Worm (Caenorhabditis elegans) whole organism, L4 larva: Measurements from ENCODE around the gene lir-3.

Experiments
- F10B5.3 ChIP-seq: sonication (generic microtip); optimal IDR thresholded peaks from 2 replicates; lab custom pipeline; 2016; ENCODE audit warnings: mild to moderate bottlenecking, missing genetic modification characterization, missing compliant biosample characterization
- F26F4.8 ChIP-seq: fragments of 200-800 bp; sonication (Bioruptor generic); conservative IDR thresholded peaks from 2 replicates; pipeline ENCODE4 v1.3.6; 2022; ENCODE audit warnings: missing genetic modification characterization, missing compliant biosample characterization
- F37D6.2 ChIP-seq: sonication (generic microtip); optimal IDR thresholded peaks from 2 replicates; lab custom pipeline; 2016; ENCODE audit warnings: mild to moderate bottlenecking, missing genetic modification characterization, missing compliant biosample characterization
- F44E2.7 ChIP-seq: fragments of 200-800 bp; sonication (Bioruptor generic); IDR thresholded peaks from 2 replicates; pipeline ENCODE4 v2.1.2; 2022; ENCODE audit warnings: missing genetic modification characterization, missing compliant biosample characterization
- R02D3.7 ChIP-seq: fragments of 150-350 bp; sonication (generic microtip); optimal IDR thresholded peaks from 3 replicates; lab custom pipeline; 2014; ENCODE audit warnings: missing biosample characterization, missing genetic modification characterization
- T20F7.1 ChIP-seq: fragments of 200-800 bp; sonication (Bioruptor generic); optimal IDR thresholded peaks from 2 replicates; lab custom pipeline; 2018; ENCODE audit warnings: mild to moderate bottlenecking, missing genetic modification characterization, missing compliant biosample characterization
- Y5F2A.4 ChIP-seq: fragments of 200-800 bp; sonication (Bioruptor generic); optimal IDR thresholded peaks from 2 replicates; lab custom pipeline; 2018; ENCODE audit warnings: mild to moderate bottlenecking, missing genetic modification characterization, missing compliant biosample characterization
- Y75B8A.6 ChIP-seq: fragments of 200-800 bp; sonication (Bioruptor generic); IDR thresholded peaks from 2 replicates; pipeline ENCODE4 v1.3.6; 2022; ENCODE audit warnings: missing genetic modification reagents, missing genetic modification characterization, missing compliant biosample characterization
- ZK337.2 ChIP-seq: fragments of 200-800 bp; sonication (Bioruptor generic); IDR thresholded peaks from 2 replicates; pipeline ENCODE4 v1.3.6; 2022; ENCODE audit warnings: missing genetic modification reagents, missing genetic modification characterization, missing compliant biosample characterization
- aha-1 ChIP-seq: fragments of 150-350 bp; peaks from one replicate; lab custom pipeline; 2014; ENCODE audit warnings: missing biosample characterization, missing genetic modification characterization
- aly-2 ChIP-seq: sonication (generic microtip); optimal IDR thresholded peaks from 2 replicates; lab custom pipeline; 2018; ENCODE audit warnings: missing biosample characterization, missing genetic modification characterization
- ama-1 ChIP-seq: fragments of 150-350 bp; optimal IDR thresholded peaks from 2 replicates; lab custom pipeline; 2014; ENCODE audit warnings: inconsistent platforms, mixed read lengths
- ceh-20 ChIP-seq: fragments of 200-800 bp; sonication (Bioruptor generic); IDR thresholded peaks from 2 replicates; pipeline ENCODE4 v1.3.6; 2022; ENCODE audit warnings: missing genetic modification reagents, missing genetic modification characterization, missing compliant biosample characterization
- ceh-28 ChIP-seq: fragments of 150-350 bp; optimal IDR thresholded peaks from 2 replicates; lab custom pipeline; 2014; ENCODE audit warnings: missing biosample characterization, missing genetic modification reagents, missing genetic modification characterization
- ceh-62 ChIP-seq: sonication (generic microtip); optimal IDR thresholded peaks from 2 replicates; lab custom pipeline; 2017; ENCODE audit warnings: missing biosample characterization, missing genetic modification characterization
- ctbp-1 ChIP-seq: fragments of 200-800 bp; sonication (Bioruptor generic); IDR thresholded peaks from 2 replicates; pipeline ENCODE4 v1.3.6; 2022; ENCODE audit warnings: missing genetic modification reagents, missing genetic modification characterization, missing compliant biosample characterization
- daf-19 ChIP-seq: fragments of 200-800 bp; sonication (Bioruptor generic); conservative IDR thresholded peaks from 2 replicates; pipeline ENCODE4 v1.3.6; 2022; ENCODE audit warnings: missing genetic modification characterization, missing compliant biosample characterization
- dmd-6 ChIP-seq: fragments of 200-800 bp; sonication (Bioruptor generic); IDR thresholded peaks from 2 replicates; pipeline ENCODE4 v1.3.6; 2022; ENCODE audit warnings: missing genetic modification reagents, missing genetic modification characterization, missing compliant biosample characterization
- dmd-8 ChIP-seq: fragments of 200-800 bp; sonication (Bioruptor generic); IDR thresholded peaks from 2 replicates; pipeline ENCODE4 v1.3.6; 2022; ENCODE audit warnings: missing genetic modification characterization, missing compliant biosample characterization
- dve-1 ChIP-seq: sonication (generic microtip); optimal IDR thresholded peaks from 2 replicates; lab custom pipeline; 2017; ENCODE audit warnings: antibody characterized with exemption, mild to moderate bottlenecking, missing genetic modification characterization, missing compliant biosample characterization; ENCODE audit not compliant: insufficient read depth
- egl-27 ChIP-seq: sonication (generic microtip); optimal IDR thresholded peaks from 3 replicates; lab custom pipeline; 2017; ENCODE audit warnings: missing biosample characterization, missing genetic modification reagents, missing genetic modification characterization
- hif-1 ChIP-seq, 2 experiments: sonication (generic microtip); optimal IDR thresholded peaks; 2 replicates each; lab custom pipeline; 2016 to 2017; ENCODE audit warnings: missing compliant biosample characterization in 2 of 2, missing genetic modification characterization in 2 of 2, missing genetic modification reagents in 2 of 2, missing genotype in 2 of 2, mild to moderate bottlenecking in 1 of 2
- hlh-30 ChIP-seq: sonication (generic microtip); optimal IDR thresholded peaks from 2 replicates; lab custom pipeline; 2017; ENCODE audit warnings: antibody characterized with exemption, mild to moderate bottlenecking, missing genetic modification characterization, missing compliant biosample characterization; ENCODE audit not compliant: insufficient read depth
- hmg-1.1 ChIP-seq: fragments of 200-800 bp; sonication (Bioruptor generic); IDR thresholded peaks from 2 replicates; pipeline ENCODE4 v1.3.6; 2022; ENCODE audit warnings: missing genetic modification reagents, missing genetic modification characterization, missing compliant biosample characterization
- lin-1 ChIP-seq: fragments of 200-800 bp; sonication (Bioruptor generic); IDR thresholded peaks from 2 replicates; pipeline ENCODE4 v1.3.6; 2022; ENCODE audit warnings: missing genetic modification reagents, missing genetic modification characterization, missing compliant biosample characterization
- lin-38 ChIP-seq: fragments of 200-800 bp; sonication (Bioruptor generic); IDR thresholded peaks from 2 replicates; pipeline ENCODE4 v1.3.6; 2022; ENCODE audit warnings: missing genetic modification reagents, missing genetic modification characterization, missing compliant biosample characterization
- lir-3 ChIP-seq: sonication (generic microtip); optimal IDR thresholded peaks from 2 replicates; lab custom pipeline; 2016; ENCODE audit warnings: mild to moderate bottlenecking, missing genetic modification characterization, missing compliant biosample characterization
- mep-1 ChIP-seq: fragments of 150-350 bp; sonication (generic microtip); optimal IDR thresholded peaks from 3 replicates; lab custom pipeline; 2014; ENCODE audit warnings: missing biosample characterization, missing genetic modification characterization
- mxl-2 ChIP-seq: fragments of 200-800 bp; sonication (Bioruptor generic); conservative IDR thresholded peaks from 2 replicates; pipeline ENCODE4 v1.3.6; 2022; ENCODE audit warnings: missing genetic modification reagents, missing genetic modification characterization, missing compliant biosample characterization
- mxl-3 ChIP-seq: fragments of 200-800 bp; sonication (Bioruptor generic); optimal IDR thresholded peaks from 2 replicates; lab custom pipeline; 2018; ENCODE audit warnings: mild to moderate bottlenecking, missing genetic modification characterization, missing compliant biosample characterization
- nhr-10 ChIP-seq: fragments of 150-350 bp; optimal IDR thresholded peaks from 2 replicates; lab custom pipeline; 2014; ENCODE audit warnings: missing biosample characterization, missing genetic modification characterization
- nhr-102 ChIP-seq: sonication (generic microtip); optimal IDR thresholded peaks from 2 replicates; lab custom pipeline; 2016; ENCODE audit warnings: mild to moderate bottlenecking, missing genetic modification characterization, moderate library complexity, missing compliant biosample characterization
- nhr-25 ChIP-seq: sonication (generic microtip); optimal IDR thresholded peaks from 2 replicates; lab custom pipeline; 2017; ENCODE audit warnings: missing genetic modification characterization, mild to moderate bottlenecking, missing compliant biosample characterization, antibody characterized with exemption, moderate library complexity, borderline replicate concordance; ENCODE audit not compliant: insufficient read depth
- nhr-28 ChIP-seq: fragments of 150-350 bp; optimal IDR thresholded peaks from 2 replicates; lab custom pipeline; 2014; ENCODE audit warnings: missing biosample characterization, missing genetic modification characterization
- nhr-6 ChIP-seq: fragments of 150-350 bp; optimal IDR thresholded peaks from 2 replicates; lab custom pipeline; 2014; ENCODE audit warnings: missing biosample characterization, missing genetic modification characterization
- nhr-76 ChIP-seq: fragments of 150-350 bp; optimal IDR thresholded peaks from 2 replicates; lab custom pipeline; 2014; ENCODE audit warnings: missing biosample characterization, missing genetic modification characterization
- nhr-77 ChIP-seq: fragments of 150-350 bp; optimal IDR thresholded peaks from 2 replicates; lab custom pipeline; 2014; ENCODE audit warnings: missing biosample characterization, missing genetic modification characterization
- pha-4 ChIP-seq, 2 experiments: fragments of 150-350 bp in 1 of 2; fragments of 200-800 bp in 1 of 2; sonication (Bioruptor generic) in 1 of 2; IDR thresholded peaks in 1 of 2; optimal IDR thresholded peaks in 1 of 2; 2 replicates each; pipeline versions ENCODE4 v1.3.6 to Lab custom; 2014 to 2022; ENCODE audit warnings: missing genetic modification characterization in 2 of 2, missing genetic modification reagents in 2 of 2, missing biosample characterization in 1 of 2, missing compliant biosample characterization in 1 of 2
- rbr-2 ChIP-seq: sonication (generic microtip); optimal IDR thresholded peaks from 2 replicates; lab custom pipeline; 2016; ENCODE audit warnings: missing genotype, missing genetic modification characterization, missing compliant biosample characterization
- saeg-2 ChIP-seq: fragments of 200-800 bp; sonication (Bioruptor generic); IDR thresholded peaks from 2 replicates; pipeline ENCODE4 v1.3.6; 2022; ENCODE audit warnings: missing genetic modification reagents, missing genetic modification characterization, missing compliant biosample characterization
- snpc-1.2 ChIP-seq: fragments of 200-800 bp; sonication (Bioruptor generic); IDR thresholded peaks from 2 replicates; pipeline ENCODE4 v1.3.6; 2022; ENCODE audit warnings: missing genetic modification reagents, missing genetic modification characterization, missing compliant biosample characterization
- snpc-4 ChIP-seq: fragments of 150-350 bp; optimal IDR thresholded peaks from 2 replicates; lab custom pipeline; 2014; ENCODE audit warnings: missing biosample characterization, missing genetic modification characterization
- spr-1 ChIP-seq: sonication (generic microtip); optimal IDR thresholded peaks from 2 replicates; lab custom pipeline; 2016; ENCODE audit warnings: mild to moderate bottlenecking, missing genetic modification characterization, missing compliant biosample characterization
- spr-3 ChIP-seq: fragments of 200-800 bp; sonication (Bioruptor generic); optimal IDR thresholded peaks from 2 replicates; lab custom pipeline; 2018; ENCODE audit warnings: mild to moderate bottlenecking, missing genetic modification characterization, missing compliant biosample characterization
- tag-97 ChIP-seq: fragments of 200-800 bp; sonication (Bioruptor generic); IDR thresholded peaks from 2 replicates; pipeline ENCODE4 v1.3.6; 2022; ENCODE audit warnings: missing genetic modification characterization, missing compliant biosample characterization
- unc-62 ChIP-seq, 3 experiments: fragments of 150-350 bp in 1 of 3; sonication (generic microtip); optimal IDR thresholded peaks in 2 of 3; peaks in 1 of 3; 1 replicate in 1 of 3; 2 replicates in 2 of 3; lab custom pipeline; 2014 to 2017; ENCODE audit warnings: missing biosample characterization in 3 of 3, missing genetic modification characterization in 3 of 3, missing genetic modification reagents in 3 of 3, missing genotype in 1 of 3
- zfp-3 ChIP-seq: fragments of 200-800 bp; sonication (Bioruptor generic); conservative IDR thresholded peaks from 2 replicates; pipeline ENCODE4 v1.3.6; 2022; ENCODE audit warnings: missing genetic modification reagents, missing genetic modification characterization, missing compliant biosample characterization
- ztf-7 ChIP-seq: fragments of 150-350 bp; optimal IDR thresholded peaks from 2 replicates; lab custom pipeline; 2014; ENCODE audit warnings: missing biosample characterization, missing genetic modification characterization

Gene lir-3

ce11 chrII:11168893-11169292 is 15.7 kb downstream of the lir-3 start:
- peak; percentile 87 for TF ChIP-seq lin-38 (GFP tag; lab: Robert Waterston, UW)

ce11 chrII:11167039-11167438 is 17.6 kb downstream of the lir-3 start:
- peak; percentile 73 for TF ChIP-seq nhr-25 (tag; lab: Kevin White, UChicago)
- TF ChIP-seq lin-38 (GFP tag; lab: Robert Waterston, UW): peak; percentile 90
- TF ChIP-seq lir-3 (tag; lab: Kevin White, UChicago): no peak
- TF ChIP-seq hif-1 (tag; optimal IDR thresholded peaks at IDR 0.05; lab: Kevin White, UChicago): peak in 1 of 2 experiments; percentile 11
- TF ChIP-seq ama-1: peak; percentile 96
- TF ChIP-seq ceh-20 (GFP tag; lab: Robert Waterston, UW): no peak
- no peak for TF ChIP-seq tag-97 (GFP tag; lab: Robert Waterston, UW)
- no peak for TF ChIP-seq egl-27 (tag; lab: Kevin White, UChicago)
- TF ChIP-seq snpc-1.2 (GFP tag; lab: Robert Waterston, UW): peak; percentile 79
- no peak for TF ChIP-seq Y75B8A.6
- TF ChIP-seq unc-62 (GFP tag; optimal IDR thresholded peaks at IDR 0.05 in 1 of 2; lab: Kevin White, UChicago): no peak
- no peak for TF ChIP-seq unc-62 (tag; optimal IDR thresholded peaks at IDR 0.05; lab: Kevin White, UChicago)
- peak; percentile 15 for TF ChIP-seq aly-2
- no peak for TF ChIP-seq nhr-77
- peak; percentile 55; the same call in 1 of the 2 replicates for TF ChIP-seq pha-4 (GFP tag; IDR thresholded peaks at IDR 0.05; lab: Robert Waterston, UW)
- TF ChIP-seq pha-4 (tag; optimal IDR thresholded peaks at IDR 0.05; lab: Kevin White, UChicago): no peak
- TF ChIP-seq ceh-28 (tag; lab: Kevin White, UChicago): no peak
- TF ChIP-seq spr-1: peak; percentile 79
- TF ChIP-seq ZK337.2 (GFP tag; lab: Robert Waterston, UW): no peak
- peak; percentile 58 for TF ChIP-seq rbr-2
- peak; percentile 55 for TF ChIP-seq spr-3 (GFP tag; lab: Kevin White, UChicago)
- peak; percentile 78 for TF ChIP-seq dve-1
- TF ChIP-seq mxl-3 (GFP tag; lab: Kevin White, UChicago): peak; percentile 41
- no peak for TF ChIP-seq ceh-62 (tag; lab: Kevin White, UChicago)
- peak; percentile 74 for TF ChIP-seq F10B5.3
- TF ChIP-seq nhr-10 (tag; lab: Kevin White, UChicago): no peak
- TF ChIP-seq dmd-8 (GFP tag; lab: Robert Waterston, UW): 0 out of 2 replicates have a peak, but pooled peaks have one; percentile 26
- no peak for TF ChIP-seq nhr-76
- peak; percentile 46; the same call in 1 of the 2 replicates for TF ChIP-seq lin-1
- no peak for TF ChIP-seq F26F4.8 (GFP tag; lab: Robert Waterston, UW)
- peak; percentile 92 for TF ChIP-seq snpc-4 (tag; lab: Kevin White, UChicago)
- peak; percentile 28 for TF ChIP-seq nhr-6
- no peak for TF ChIP-seq R02D3.7
- TF ChIP-seq aha-1 (tag; lab: Kevin White, UChicago): peak; percentile 97
- TF ChIP-seq ctbp-1 (GFP tag; lab: Robert Waterston, UW): 0 out of 2 replicates have a peak, but pooled peaks have one; percentile 32
- TF ChIP-seq hlh-30 (tag; lab: Kevin White, UChicago): peak; percentile 84
- no peak for TF ChIP-seq daf-19
- no peak for TF ChIP-seq F37D6.2 (tag; lab: Kevin White, UChicago)
- no peak for TF ChIP-seq T20F7.1 (GFP tag; lab: Kevin White, UChicago)
- no peak for TF ChIP-seq ztf-7 (tag; lab: Kevin White, UChicago)
- peak; percentile 50 for TF ChIP-seq dmd-6
- TF ChIP-seq nhr-28 (tag; lab: Kevin White, UChicago): no peak
- TF ChIP-seq Y5F2A.4 (GFP tag; lab: Kevin White, UChicago): no peak
- no peak for TF ChIP-seq mxl-2
- TF ChIP-seq hmg-1.1: peak; percentile 60; the same call in 1 of the 2 replicates
- no peak for TF ChIP-seq F44E2.7 (GFP tag; lab: Robert Waterston, UW)
- TF ChIP-seq zfp-3 (GFP tag; lab: Robert Waterston, UW): no peak; the same call in 1 of the 2 replicates
- peak; percentile 81 for TF ChIP-seq nhr-102 (tag; lab: Kevin White, UChicago)
- peak; percentile 81 for TF ChIP-seq mep-1
- 0 out of 2 replicates have a peak, but pooled peaks have one; percentile 47 for TF ChIP-seq saeg-2 (GFP tag; lab: Robert Waterston, UW)
